Fruit fly (Drosophila melanogaster): Measurements from ENCODE around the gene Phf5a.

Gene Phf5a

dm6 chr2L:6448334-6448703, 42.3 kb downstream of the Phf5a start, which contains the start of gene Acox3:
Acox3 (minus strand) TSS chr2L:6448403.
- TF ChIP-seq CG18476 (GFP tag; optimal IDR thresholded peaks at IDR 0.05) (no peak), E2f2 (GFP tag; IDR thresholded peaks at IDR 0.05) (peak; percentile 96), Dp (GFP tag; optimal IDR thresholded peaks at IDR 0.05) (peak; percentile 97), CG7928 (GFP tag; optimal IDR thresholded peaks at IDR 0.05) (peak; percentile 94), trem (tag; optimal IDR thresholded peaks at IDR 0.05) (peak; percentile 68), CG16815 (GFP tag; optimal IDR thresholded peaks at IDR 0.05) (no peak), BEAF-32 (GFP tag; optimal IDR thresholded peaks at IDR 0.05) (peak; percentile 6), HHEX (GFP tag; optimal IDR thresholded peaks at IDR 0.05) (no peak), CG1529 (GFP tag; optimal IDR thresholded peaks at IDR 0.05) (no peak), CTCF (GFP tag; optimal IDR thresholded peaks at IDR 0.05) (peak; percentile 35), pzg (GFP tag; optimal IDR thresholded peaks at IDR 0.05) (peak; percentile 41), pum (GFP tag; optimal IDR thresholded peaks at IDR 0.05) (no peak), seq (GFP tag; IDR thresholded peaks at IDR 0.05) (no peak), sima (GFP tag; optimal IDR thresholded peaks at IDR 0.05) (no peak), br (optimal IDR thresholded peaks at IDR 0.05) (no peak), D19B (GFP tag; optimal IDR thresholded peaks at IDR 0.05) (no peak), Nf-YC (tag; optimal IDR thresholded peaks at IDR 0.05) (peak; percentile 15), CG30403 (GFP tag; optimal IDR thresholded peaks at IDR 0.05) (no peak), CG15514 (GFP tag; optimal IDR thresholded peaks at IDR 0.05) (peak; percentile 33), CG17361 (GFP tag; IDR thresholded peaks at IDR 0.05) (0 out of 3 replicates have a peak, but pooled peaks have one; percentile 24), CG12391 (tag; optimal IDR thresholded peaks at IDR 0.05) (peak; percentile 51), sens (GFP tag) (peak; percentile 41), CG30020 (tag; optimal IDR thresholded peaks at IDR 0.05) (peak; percentile 1), CG8924 (tag; optimal IDR thresholded peaks at IDR 0.05) (peak; percentile 24), Hey (tag; optimal IDR thresholded peaks at IDR 0.05) (no peak), grau (tag; optimal IDR thresholded peaks at IDR 0.05) (peak; percentile 8), CG4617 (GFP tag; optimal IDR thresholded peaks at IDR 0.05; ENCODE audit: borderline replicate concordance) (peak; percentile 14), Adf1 (GFP tag; IDR thresholded peaks at IDR 0.05) (no peak), gt (GFP tag; IDR thresholded peaks at IDR 0.05) (no peak), CG10267 (tag; optimal IDR thresholded peaks at IDR 0.05) (peak; percentile 39), CG7786 (GFP tag; optimal IDR thresholded peaks at IDR 0.05) (no peak), D19A (tag; optimal IDR thresholded peaks at IDR 0.05) (peak; percentile 7), sc (optimal IDR thresholded peaks at IDR 0.05) (no peak), sc (GFP tag; optimal IDR thresholded peaks at IDR 0.05) (no peak), CoRest (tag; optimal IDR thresholded peaks at IDR 0.05) (peak; percentile 18), Pdp1 (GFP tag; optimal IDR thresholded peaks at IDR 0.05) (peak in 1 of 2 experiments; percentile 81), CG13424 (tag; optimal IDR thresholded peaks at IDR 0.05) (no peak), Vsx1 (GFP tag; optimal IDR thresholded peaks at IDR 0.05) (peak; percentile 2), Doc2 (GFP tag; IDR thresholded peaks at IDR 0.05) (no peak), CG8944 (GFP tag; optimal IDR thresholded peaks at IDR 0.05) (no peak), shn (GFP tag; optimal IDR thresholded peaks at IDR 0.05) (no peak), pita (GFP tag; optimal IDR thresholded peaks at IDR 0.05) (no peak), stwl (tag; optimal IDR thresholded peaks at IDR 0.05) (peak; percentile 62), CG17829 (tag; optimal IDR thresholded peaks at IDR 0.05) (peak; percentile 27), CG3847 (GFP tag; IDR thresholded peaks at IDR 0.05) (peak; percentile 32; the same call in 1 of the 2 replicates), CG14710 (tag; optimal IDR thresholded peaks at IDR 0.05) (peak; percentile 59), ssp (GFP tag; IDR thresholded peaks at IDR 0.05) (no peak), Dek (tag; optimal IDR thresholded peaks at IDR 0.05) (peak; percentile 17), CG3995 (GFP tag; optimal IDR thresholded peaks at IDR 0.05) (peak; percentile 35), CG2116 (GFP tag; optimal IDR thresholded peaks at IDR 0.05) (peak; percentile 26), sob (GFP tag; IDR thresholded peaks at IDR 0.05) (no peak), CG4707 (GFP tag; optimal IDR thresholded peaks at IDR 0.05) (no peak)
